Worm (Caenorhabditis elegans) whole organism, young adult: Measurements from ENCODE around the gene rpl-18.

Source experiments
- B0336.3 ChIP-seq: fragments of 200-800 bp; sonication (Bioruptor generic); IDR thresholded peaks from 2 replicates; pipeline ENCODE4 v1.3.6; 2022; ENCODE audit warnings: missing genetic modification characterization, missing compliant biosample characterization
- F39B2.1 ChIP-seq: fragments of 200-800 bp; sonication (Bioruptor generic); IDR thresholded peaks from 2 replicates; pipeline ENCODE4 v1.3.6; 2022; ENCODE audit warnings: missing genetic modification reagents, missing genetic modification characterization, missing compliant biosample characterization
- F55B11.4 ChIP-seq: sonication (generic microtip); optimal IDR thresholded peaks from 2 replicates; lab custom pipeline; 2016; ENCODE audit warnings: missing compliant biosample characterization, missing genetic modification characterization, borderline replicate concordance; ENCODE audit not compliant: insufficient read depth
- Y53G8AR.9 ChIP-seq: fragments of 200-800 bp; sonication (Bioruptor generic); conservative IDR thresholded peaks from 2 replicates; pipeline ENCODE4 v1.3.6; 2022; ENCODE audit warnings: missing genetic modification reagents, missing genetic modification characterization, missing compliant biosample characterization
- Y67H2A.10 ChIP-seq: fragments of 200-800 bp; sonication (Bioruptor generic); conservative IDR thresholded peaks from 2 replicates; pipeline ENCODE4 v1.3.6; 2022; ENCODE audit warnings: missing genetic modification reagents, missing genetic modification characterization, missing compliant biosample characterization
- atf-7 ChIP-seq: sonication (generic microtip); optimal IDR thresholded peaks from 2 replicates; lab custom pipeline; 2017; ENCODE audit warnings: mild to moderate bottlenecking, missing genetic modification characterization, missing compliant biosample characterization
- attf-6 ChIP-seq: fragments of 200-800 bp; sonication (Bioruptor generic); IDR thresholded peaks from 2 replicates; pipeline ENCODE4 v1.3.6; 2022; ENCODE audit warnings: missing genetic modification reagents, missing genetic modification characterization, missing compliant biosample characterization
- cebp-2 ChIP-seq: fragments of 200-800 bp; sonication (Bioruptor generic); IDR thresholded peaks from 2 replicates; pipeline ENCODE4 v1.3.6; 2022; ENCODE audit warnings: missing genetic modification characterization, missing compliant biosample characterization
- dpff-1 ChIP-seq: sonication (generic microtip); optimal IDR thresholded peaks from 2 replicates; lab custom pipeline; 2017; ENCODE audit warnings: mild to moderate bottlenecking, missing genetic modification characterization, missing compliant biosample characterization
- gei-17 ChIP-seq: fragments of 200-800 bp; sonication (Bioruptor generic); optimal IDR thresholded peaks from 2 replicates; lab custom pipeline; 2018; ENCODE audit warnings: mild to moderate bottlenecking, missing genetic modification characterization, missing compliant biosample characterization
- lag-1 ChIP-seq: fragments of 200-800 bp; sonication (Bioruptor generic); IDR thresholded peaks from 2 replicates; pipeline ENCODE4 v1.3.6; 2022; ENCODE audit warnings: missing genetic modification reagents, missing genetic modification characterization, missing compliant biosample characterization
- let-526 ChIP-seq: fragments of 200-800 bp; sonication (Bioruptor generic); IDR thresholded peaks from 2 replicates; pipeline ENCODE4 v1.3.6; 2022; ENCODE audit warnings: missing genetic modification reagents, missing genetic modification characterization, missing compliant biosample characterization
- madf-3 ChIP-seq: fragments of 200-800 bp; sonication (Bioruptor generic); IDR thresholded peaks from 2 replicates; pipeline ENCODE4 v1.3.6; 2022; ENCODE audit warnings: missing genetic modification reagents, missing genetic modification characterization, missing compliant biosample characterization
- mel-28 ChIP-seq: sonication (generic microtip); optimal IDR thresholded peaks from 2 replicates; lab custom pipeline; 2016; ENCODE audit warnings: borderline replicate concordance, mild to moderate bottlenecking, missing genetic modification characterization, missing compliant biosample characterization
- nhr-120 ChIP-seq: fragments of 200-800 bp; sonication (Bioruptor generic); IDR thresholded peaks from 2 replicates; pipeline ENCODE4 v1.3.6; 2022; ENCODE audit warnings: missing genetic modification characterization, missing compliant biosample characterization
- unc-130 ChIP-seq: sonication (generic microtip); optimal IDR thresholded peaks from 2 replicates; lab custom pipeline; 2016; ENCODE audit warnings: missing genetic modification reagents, missing genetic modification characterization, missing compliant biosample characterization
- ztf-6 ChIP-seq: fragments of 200-800 bp; sonication (Bioruptor generic); IDR thresholded peaks from 2 replicates; pipeline ENCODE4 v1.3.6; 2022; ENCODE audit warnings: missing genetic modification reagents, missing genetic modification characterization, missing compliant biosample characterization

The rpl-18 gene

DNA sequence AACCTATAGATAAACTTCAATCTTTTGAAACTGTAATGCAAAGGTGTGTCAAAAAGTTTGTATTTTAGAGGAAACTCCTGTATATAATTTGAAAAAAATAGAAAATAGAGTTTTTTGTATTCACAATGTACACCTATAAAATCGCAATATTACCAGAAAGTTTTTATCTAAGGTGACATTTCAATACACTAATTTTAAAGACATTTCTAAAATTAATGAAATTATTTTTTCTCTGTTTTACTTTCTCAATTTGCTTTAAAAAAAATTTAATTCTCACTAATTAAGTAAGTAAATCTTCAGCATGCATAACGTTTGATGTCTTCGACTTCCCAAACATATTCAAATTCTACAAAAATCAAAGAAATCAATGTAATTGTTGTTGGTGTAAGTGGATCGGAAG lies 49.9 kb downstream of the rpl-18 start, which contains the start of gene rga-5:
Gene rga-5 (plus strand): TSS at position 301 of the 400 bp plus-strand sequence.
- TF ChIP-seq F39B2.1 (GFP tag; lab: Robert Waterston, UW) (no peak), attf-6 (GFP tag; lab: Robert Waterston, UW) (no peak), Y67H2A.10 (GFP tag; lab: Robert Waterston, UW) (no peak), ztf-6 (GFP tag; lab: Robert Waterston, UW) (no peak), let-526 (GFP tag; lab: Robert Waterston, UW) (no peak), gei-17 (GFP tag; lab: Kevin White, UChicago) (no peak), lag-1 (GFP tag; lab: Robert Waterston, UW) (no peak), mel-28 (tag; lab: Kevin White, UChicago) (no peak), atf-7 (no peak), F55B11.4 (no peak), unc-130 (no peak), dpff-1 (tag; lab: Kevin White, UChicago) (no peak), B0336.3 (GFP tag; lab: Robert Waterston, UW) (no peak), Y53G8AR.9 (GFP tag; lab: Robert Waterston, UW) (no peak), cebp-2 (GFP tag; lab: Robert Waterston, UW) (no peak), madf-3 (GFP tag; lab: Robert Waterston, UW) (no peak), nhr-120 (GFP tag; lab: Robert Waterston, UW) (no peak)
